Fruit fly (Drosophila melanogaster) whole organism, embryonic: ENCODE data around the gene SkpD.

Experiments used
- Atf6 ChIP-seq: fragments of 200-800 bp; sonication (Bioruptor generic); IDR thresholded peaks from 2 replicates; pipeline ENCODE4 v1.3.6; 2022; ENCODE audit warnings: missing biosample characterization, missing genetic modification characterization
- CG1024 ChIP-seq: fragments of 200-800 bp; sonication (Bioruptor generic); IDR thresholded peaks from 2 replicates; pipeline ENCODE4 v1.3.6; 2022; ENCODE audit warnings: missing biosample characterization, missing genetic modification characterization
- CG12236 ChIP-seq: fragments of 200-800 bp; sonication (Bioruptor generic); optimal IDR thresholded peaks from 2 replicates; lab custom pipeline; 2016; ENCODE audit warnings: missing biosample characterization, missing genetic modification characterization
- CG14860 ChIP-seq: fragments of 200-800 bp; sonication (Bioruptor generic); IDR thresholded peaks from 3 replicates; pipeline ENCODE4 v1.3.6; 2022; ENCODE audit warnings: missing biosample characterization, missing genetic modification characterization; ENCODE audit not compliant: partially characterized antibody
- CG15601 ChIP-seq: fragments of 200-800 bp; sonication (Bioruptor generic); optimal IDR thresholded peaks from 3 replicates; lab custom pipeline; 2019; ENCODE audit warnings: missing biosample characterization, mild to moderate bottlenecking, missing genetic modification characterization, moderate library complexity
- CG16779 ChIP-seq: fragments of 200-800 bp; sonication (Bioruptor generic); IDR thresholded peaks from 2 replicates; pipeline ENCODE4 v1.3.6; 2022; ENCODE audit warnings: missing biosample characterization, missing genetic modification characterization
- CG2889 ChIP-seq: fragments of 200-800 bp; sonication (Bioruptor generic); IDR thresholded peaks from 3 replicates; pipeline ENCODE4 v1.3.6; 2022; ENCODE audit warnings: missing biosample characterization, missing genetic modification characterization
- CG3163 ChIP-seq: fragments of 200-800 bp; sonication (Bioruptor generic); optimal IDR thresholded peaks from 3 replicates; lab custom pipeline; 2016; ENCODE audit warnings: missing biosample characterization, missing genetic modification characterization
- CG32532 ChIP-seq: fragments of 200-800 bp; sonication (Bioruptor generic); IDR thresholded peaks from 2 replicates; pipeline ENCODE4 v1.3.6; 2022; ENCODE audit warnings: missing biosample characterization, missing genetic modification characterization
- CG33557 ChIP-seq: fragments of 200-800 bp; sonication (Bioruptor generic); optimal IDR thresholded peaks from 2 replicates; lab custom pipeline; 2019; ENCODE audit warnings: missing biosample characterization, mild to moderate bottlenecking, missing genetic modification characterization, moderate library complexity
- CG4328 ChIP-seq: fragments of 200-800 bp; sonication (Bioruptor generic); optimal IDR thresholded peaks from 3 replicates; lab custom pipeline; 2017; ENCODE audit warnings: missing biosample characterization, missing genetic modification reagents, missing genetic modification characterization
- CG5245 ChIP-seq: fragments of 200-800 bp; sonication (Bioruptor generic); optimal IDR thresholded peaks from 3 replicates; lab custom pipeline; 2016; ENCODE audit warnings: missing biosample characterization, missing genetic modification characterization
- CG6654 ChIP-seq: fragments of 200-800 bp; sonication (Bioruptor generic); optimal IDR thresholded peaks from 2 replicates; lab custom pipeline; 2017; ENCODE audit warnings: missing biosample characterization, mild to moderate bottlenecking, missing genetic modification characterization
- CG7987 ChIP-seq: fragments of 200-800 bp; sonication (Bioruptor generic); optimal IDR thresholded peaks from 2 replicates; lab custom pipeline; 2018; ENCODE audit warnings: missing biosample characterization, mild to moderate bottlenecking, missing genetic modification characterization, moderate library complexity
- CG8388 ChIP-seq: fragments of 200-800 bp; sonication (Bioruptor generic); optimal IDR thresholded peaks from 2 replicates; lab custom pipeline; 2019; ENCODE audit warnings: missing biosample characterization, mild to moderate bottlenecking, missing genetic modification characterization, moderate library complexity
- CG8944 ChIP-seq: fragments of 200-800 bp; sonication (Bioruptor generic); optimal IDR thresholded peaks from 3 replicates; lab custom pipeline; 2016; ENCODE audit warnings: missing biosample characterization, missing genetic modification characterization
- Dek ChIP-seq: fragments of 200-800 bp; sonication (Bioruptor generic); optimal IDR thresholded peaks from 3 replicates; lab custom pipeline; 2019; ENCODE audit warnings: missing biosample characterization, mild to moderate bottlenecking, missing genetic modification characterization, moderate library complexity
- Dip2 ChIP-seq: fragments of 200-800 bp; sonication (Bioruptor generic); IDR thresholded peaks from 2 replicates; pipeline ENCODE4 v1.3.6; 2022; ENCODE audit warnings: missing biosample characterization, missing genetic modification characterization
- Dll ChIP-seq: fragments of 200-800 bp; sonication (Bioruptor generic); IDR thresholded peaks from 4 replicates; pipeline ENCODE4 v1.3.6; 2022; ENCODE audit warnings: missing biosample characterization, missing genetic modification characterization; ENCODE audit not compliant: partially characterized antibody
- Fer2 ChIP-seq: fragments of 200-800 bp; sonication (Bioruptor generic); optimal IDR thresholded peaks from 2 replicates; lab custom pipeline; 2018; ENCODE audit warnings: missing biosample characterization, mild to moderate bottlenecking, missing genetic modification characterization, moderate library complexity
- Lpt ChIP-seq: fragments of >200 bp; optimal IDR thresholded peaks from 2 replicates; lab custom pipeline; 2018; ENCODE audit warnings: missing biosample characterization, missing genetic modification characterization
- Mrtf ChIP-seq: fragments of 200-800 bp; sonication (Bioruptor generic); IDR thresholded peaks from 3 replicates; pipeline ENCODE4 v1.3.6; 2022; ENCODE audit warnings: missing biosample characterization, missing genetic modification characterization
- NC2α ChIP-seq: fragments of 200-800 bp; sonication (Bioruptor generic); optimal IDR thresholded peaks from 2 replicates; lab custom pipeline; 2016; ENCODE audit warnings: missing biosample characterization, missing genetic modification characterization
- NFAT ChIP-seq: fragments of 200-800 bp; sonication (Bioruptor generic); IDR thresholded peaks from 2 replicates; pipeline ENCODE4 v1.3.6; 2022; ENCODE audit warnings: missing biosample characterization, missing genetic modification characterization
- ab ChIP-seq: fragments of 200-800 bp; sonication (Bioruptor generic); optimal IDR thresholded peaks from 2 replicates; lab custom pipeline; 2016; ENCODE audit warnings: missing biosample characterization, missing genetic modification characterization
- abd-A ChIP-seq: fragments of 200-800 bp; sonication (Bioruptor generic); optimal IDR thresholded peaks from 3 replicates; lab custom pipeline; 2019; ENCODE audit warnings: missing biosample characterization, mild to moderate bottlenecking, missing genetic modification characterization, moderate library complexity
- ac ChIP-seq: fragments of 200-800 bp; sonication (Bioruptor generic); optimal IDR thresholded peaks from 3 replicates; lab custom pipeline; 2017; ENCODE audit warnings: missing biosample characterization, mild to moderate bottlenecking, missing genetic modification characterization
- bbx ChIP-seq: fragments of 200-800 bp; sonication (Bioruptor generic); IDR thresholded peaks from 2 replicates; pipeline ENCODE4 v1.3.6; 2022; ENCODE audit warnings: missing biosample characterization, missing genetic modification characterization; ENCODE audit not compliant: partially characterized antibody
- danr ChIP-seq: fragments of 200-800 bp; sonication (Bioruptor generic); IDR thresholded peaks from 2 replicates; pipeline ENCODE4 v1.3.6; 2022; ENCODE audit warnings: missing biosample characterization, missing genetic modification characterization
- fd3F ChIP-seq: fragments of 200-800 bp; sonication (Bioruptor generic); optimal IDR thresholded peaks from 2 replicates; lab custom pipeline; 2018; ENCODE audit warnings: missing biosample characterization, mild to moderate bottlenecking, missing genetic modification characterization, moderate library complexity
- fd64A ChIP-seq: fragments of 200-800 bp; sonication (Bioruptor generic); optimal IDR thresholded peaks from 3 replicates; lab custom pipeline; 2018; ENCODE audit warnings: missing biosample characterization, mild to moderate bottlenecking, missing genetic modification characterization
- fd96Cb ChIP-seq: fragments of 200-800 bp; sonication (Bioruptor generic); optimal IDR thresholded peaks from 2 replicates; lab custom pipeline; 2018; ENCODE audit warnings: missing biosample characterization, mild to moderate bottlenecking, missing genetic modification characterization, moderate library complexity
- gce ChIP-seq: fragments of 200-800 bp; sonication (Bioruptor generic); IDR thresholded peaks from 3 replicates; pipeline ENCODE4 v1.3.6; 2022; ENCODE audit warnings: missing biosample characterization, missing genetic modification characterization
- gfzf ChIP-seq: fragments of 200-800 bp; sonication (Bioruptor generic); optimal IDR thresholded peaks from 2 replicates; lab custom pipeline; 2016; ENCODE audit warnings: missing biosample characterization, mild to moderate bottlenecking, missing genetic modification characterization, moderate library complexity
- gro ChIP-seq: fragments of 200-800 bp; sonication (Bioruptor generic); optimal IDR thresholded peaks from 2 replicates; lab custom pipeline; 2016; ENCODE audit warnings: missing biosample characterization, missing genetic modification characterization
- lilli ChIP-seq: fragments of 200-800 bp; sonication (Bioruptor generic); optimal IDR thresholded peaks from 3 replicates; lab custom pipeline; 2016; ENCODE audit warnings: missing biosample characterization, missing genetic modification characterization
- onecut ChIP-seq: fragments of 200-800 bp; sonication (Bioruptor generic); IDR thresholded peaks from 2 replicates; pipeline ENCODE4 v1.3.6; 2022; ENCODE audit warnings: missing biosample characterization, missing genetic modification characterization
- psq ChIP-seq: fragments of 200-800 bp; sonication (Bioruptor generic); optimal IDR thresholded peaks from 2 replicates; lab custom pipeline; 2017; ENCODE audit warnings: missing biosample characterization, missing genetic modification characterization
- ranshi ChIP-seq: fragments of 200-800 bp; sonication (Bioruptor generic); IDR thresholded peaks from 2 replicates; pipeline ENCODE4 v1.3.6; 2022; ENCODE audit warnings: missing biosample characterization, missing genetic modification characterization
- repo ChIP-seq: fragments of 200-800 bp; sonication (Bioruptor generic); optimal IDR thresholded peaks from 2 replicates; lab custom pipeline; 2016; ENCODE audit warnings: missing biosample characterization, missing genetic modification characterization
- ro ChIP-seq: fragments of 200-800 bp; sonication (Bioruptor generic); IDR thresholded peaks from 2 replicates; pipeline ENCODE4 v1.3.6; 2022; ENCODE audit warnings: missing biosample characterization, missing genetic modification characterization
- row ChIP-seq: fragments of 200-800 bp; sonication (Bioruptor generic); IDR thresholded peaks from 3 replicates; pipeline ENCODE4 v1.3.6; 2022; ENCODE audit warnings: missing biosample characterization, missing genetic modification characterization
- sens-2 ChIP-seq: fragments of 200-800 bp; sonication (Bioruptor generic); IDR thresholded peaks from 2 replicates; pipeline ENCODE4 v1.3.6; 2022; ENCODE audit warnings: missing biosample characterization, missing genetic modification characterization
- sisA ChIP-seq: fragments of 200-800 bp; sonication (Bioruptor generic); IDR thresholded peaks from 2 replicates; pipeline ENCODE4 v1.3.6; 2022; ENCODE audit warnings: missing biosample characterization, missing genetic modification characterization
- slbo ChIP-seq: fragments of 200-800 bp; sonication (Bioruptor generic); IDR thresholded peaks from 2 replicates; pipeline ENCODE4 v1.3.6; 2022; ENCODE audit warnings: missing biosample characterization, missing genetic modification characterization
- slp2 ChIP-seq: fragments of 200-800 bp; sonication (Bioruptor generic); optimal IDR thresholded peaks from 2 replicates; lab custom pipeline; 2016; ENCODE audit warnings: missing biosample characterization, missing genetic modification characterization
- sqz ChIP-seq: fragments of 200-800 bp; sonication (Bioruptor generic); optimal IDR thresholded peaks from 3 replicates; lab custom pipeline; 2018; ENCODE audit warnings: missing biosample characterization, mild to moderate bottlenecking, missing genetic modification characterization
- toy ChIP-seq: fragments of 200-800 bp; sonication (Bioruptor generic); IDR thresholded peaks from 2 replicates; pipeline ENCODE4 v1.3.6; 2022; ENCODE audit warnings: missing biosample characterization, missing genetic modification characterization
- vvl ChIP-seq: fragments of 200-800 bp; sonication (Bioruptor generic); IDR thresholded peaks from 2 replicates; pipeline ENCODE4 v1.3.6; 2022; ENCODE audit warnings: missing biosample characterization, missing genetic modification characterization
- wor ChIP-seq: fragments of 200-800 bp; sonication (Bioruptor generic); IDR thresholded peaks from 2 replicates; pipeline ENCODE4 v1.3.6; 2022; ENCODE audit warnings: missing biosample characterization, missing genetic modification characterization
- yki ChIP-seq: fragments of >200 bp; optimal IDR thresholded peaks from 3 replicates; lab custom pipeline; 2018

The SkpD gene

dm6 chrX:19846701-19847383, 34.3 kb downstream of the SkpD start (continued):
- peak; percentile 89 for TF ChIP-seq danr
- TF ChIP-seq yki, result no peak
- peak; percentile 93 for TF ChIP-seq ranshi (GFP tag; lab: Robert Waterston, UW)
- TF ChIP-seq ro (GFP tag; lab: Robert Waterston, UW), result peak; percentile 85
- TF ChIP-seq Mrtf (GFP tag; lab: Robert Waterston, UW), result peak; percentile 96
- no peak for TF ChIP-seq Dip2 (GFP tag; lab: Robert Waterston, UW)
- TF ChIP-seq CG5245 (GFP tag; lab: Kevin White, UChicago), result peak; percentile 94
- peak; percentile 93 for TF ChIP-seq fd64A (GFP tag; lab: Kevin White, UChicago)
- peak; percentile 89 for TF ChIP-seq onecut (GFP tag; lab: Robert Waterston, UW)
- TF ChIP-seq Fer2 (tag; lab: Kevin White, UChicago), result peak; percentile 80
- peak; percentile 89 for TF ChIP-seq CG2889 (GFP tag; lab: Robert Waterston, UW)
- peak; percentile 83 for TF ChIP-seq ac (GFP tag; lab: Kevin White, UChicago)
- peak; percentile 90 for TF ChIP-seq fd3F (GFP tag; lab: Kevin White, UChicago)
- TF ChIP-seq Atf6 (GFP tag; lab: Robert Waterston, UW), result peak; percentile 91
- TF ChIP-seq repo (GFP tag; lab: Kevin White, UChicago), result peak; percentile 93
- TF ChIP-seq vvl (GFP tag; lab: Robert Waterston, UW), result peak; percentile 96
- TF ChIP-seq sisA (GFP tag; lab: Robert Waterston, UW), result peak; percentile 97
- TF ChIP-seq sens-2 (GFP tag; lab: Robert Waterston, UW), result peak; percentile 84
- peak; percentile 5 for TF ChIP-seq gfzf (GFP tag; lab: Kevin White, UChicago)
- peak; percentile 90 for TF ChIP-seq CG15601 (tag; lab: Kevin White, UChicago)
- peak; percentile 88 for TF ChIP-seq CG12236 (GFP tag; lab: Kevin White, UChicago)
- peak; percentile 98 for TF ChIP-seq row (GFP tag; lab: Robert Waterston, UW)
- peak; percentile 81 for TF ChIP-seq CG1024
- TF ChIP-seq bbx (GFP tag; lab: Robert Waterston, UW), result no peak
- peak; percentile 91 for TF ChIP-seq CG8388
- TF ChIP-seq wor (GFP tag; lab: Robert Waterston, UW), result peak; percentile 91
- TF ChIP-seq ab, result peak; percentile 84
- TF ChIP-seq CG4328 (GFP tag; lab: Kevin White, UChicago), result peak; percentile 87
- TF ChIP-seq psq (GFP tag; lab: Kevin White, UChicago), result peak; percentile 82
- peak; percentile 72; the same call in 1 of the 2 replicates for TF ChIP-seq CG16779 (GFP tag; lab: Robert Waterston, UW)
- TF ChIP-seq abd-A, result peak; percentile 87
- peak; percentile 75 for TF ChIP-seq CG6654 (GFP tag; lab: Kevin White, UChicago)
- peak; percentile 92 for TF ChIP-seq NC2α (GFP tag; lab: Kevin White, UChicago)
- TF ChIP-seq Dll (GFP tag; lab: Robert Waterston, UW), result no peak
- TF ChIP-seq sqz (GFP tag; lab: Kevin White, UChicago), result peak; percentile 80
- TF ChIP-seq gce (GFP tag; lab: Robert Waterston, UW), result peak; percentile 86; the same call in 2 of the 3 replicates
- peak; percentile 90 for TF ChIP-seq CG33557 (GFP tag; lab: Kevin White, UChicago)
- no peak for TF ChIP-seq Lpt
- TF ChIP-seq CG32532, result peak; percentile 91
- TF ChIP-seq CG8944 (GFP tag; lab: Kevin White, UChicago), result peak; percentile 95
- TF ChIP-seq Dek (tag; lab: Kevin White, UChicago), result peak; percentile 92
- peak; percentile 96 for TF ChIP-seq fd96Cb (tag; lab: Kevin White, UChicago)
- peak; percentile 84 for TF ChIP-seq CG7987
- TF ChIP-seq slbo (GFP tag; lab: Robert Waterston, UW), result peak; percentile 96
- TF ChIP-seq CG14860 (GFP tag; lab: Robert Waterston, UW), result no peak
- TF ChIP-seq CG3163 (GFP tag; lab: Kevin White, UChicago), result peak; percentile 81
- peak; percentile 86 for TF ChIP-seq NFAT (GFP tag; lab: Robert Waterston, UW)
- TF ChIP-seq toy, result peak; percentile 59; the same call in 1 of the 2 replicates
- TF ChIP-seq lilli, result peak; percentile 93
- TF ChIP-seq gro (GFP tag; lab: Kevin White, UChicago), result peak; percentile 84
- peak; percentile 94 for TF ChIP-seq slp2 (GFP tag; lab: Kevin White, UChicago)
